Fruit fly (Drosophila melanogaster) whole organism, prepupa: ENCODE data around the gene mtg.

Experiments used
- CG10669 ChIP-seq: fragments of 200-800 bp; sonication (Bioruptor generic); optimal IDR thresholded peaks from 3 replicates; lab custom pipeline; 2018; ENCODE audit warnings: missing biosample characterization, mild to moderate bottlenecking, missing genetic modification characterization, moderate library complexity
- CG11294 ChIP-seq: fragments of 200-800 bp; sonication (Bioruptor generic); IDR thresholded peaks from 2 replicates; pipeline ENCODE4 v1.3.6; 2022; ENCODE audit warnings: missing biosample characterization, missing genetic modification characterization
- CG11762 ChIP-seq: fragments of 200-800 bp; sonication (Bioruptor generic); optimal IDR thresholded peaks from 3 replicates; lab custom pipeline; 2016; ENCODE audit warnings: missing biosample characterization, missing genetic modification characterization; ENCODE audit not compliant: insufficient read depth
- CG11902 ChIP-seq: fragments of 200-800 bp; sonication (Bioruptor generic); optimal IDR thresholded peaks from 3 replicates; lab custom pipeline; 2016; ENCODE audit warnings: missing biosample characterization, missing genetic modification characterization
- CG1621 ChIP-seq: fragments of 200-800 bp; sonication (Bioruptor generic); optimal IDR thresholded peaks from 3 replicates; lab custom pipeline; 2018; ENCODE audit warnings: missing biosample characterization, mild to moderate bottlenecking, missing genetic modification characterization
- CG16779 ChIP-seq: fragments of 200-800 bp; sonication (Bioruptor generic); optimal IDR thresholded peaks from 3 replicates; lab custom pipeline; 2017; ENCODE audit warnings: missing biosample characterization, mild to moderate bottlenecking, missing genetic modification characterization
- CG3032 ChIP-seq: fragments of 200-800 bp; optimal IDR thresholded peaks from 2 replicates; lab custom pipeline; 2019; ENCODE audit warnings: missing biosample characterization, mild to moderate bottlenecking, missing genetic modification characterization, moderate library complexity
- CG31627 ChIP-seq: fragments of 200-800 bp; sonication (Bioruptor generic); optimal IDR thresholded peaks from 3 replicates; lab custom pipeline; 2016; ENCODE audit warnings: missing biosample characterization, missing genetic modification characterization
- CG34406 ChIP-seq: fragments of 200-800 bp; sonication (Bioruptor generic); optimal IDR thresholded peaks from 3 replicates; lab custom pipeline; 2016; ENCODE audit warnings: missing biosample characterization, missing genetic modification characterization
- CG3919 ChIP-seq: fragments of 200-800 bp; sonication (Bioruptor generic); optimal IDR thresholded peaks from 3 replicates; lab custom pipeline; 2016; ENCODE audit warnings: missing biosample characterization, missing genetic modification characterization
- CG4318 ChIP-seq: fragments of 200-800 bp; sonication (Bioruptor generic); optimal IDR thresholded peaks from 3 replicates; lab custom pipeline; 2017; ENCODE audit warnings: missing biosample characterization, mild to moderate bottlenecking, missing genetic modification characterization
- CG6163 ChIP-seq: fragments of 200-800 bp; sonication (Bioruptor generic); IDR thresholded peaks from 3 replicates; pipeline ENCODE4 v1.3.6; 2022; ENCODE audit warnings: missing biosample characterization, missing genetic modification characterization
- CG6276 ChIP-seq: fragments of 200-800 bp; sonication (Bioruptor generic); optimal IDR thresholded peaks from 2 replicates; lab custom pipeline; 2017; ENCODE audit warnings: missing biosample characterization, mild to moderate bottlenecking, missing genetic modification characterization
- CG6792 ChIP-seq: fragments of 200-800 bp; sonication (Bioruptor generic); optimal IDR thresholded peaks from 3 replicates; lab custom pipeline; 2016; ENCODE audit warnings: missing biosample characterization, missing genetic modification characterization
- CG6808 ChIP-seq: fragments of 200-800 bp; sonication (Bioruptor generic); optimal IDR thresholded peaks from 3 replicates; lab custom pipeline; 2017; ENCODE audit warnings: missing biosample characterization, missing genetic modification characterization, mild to moderate bottlenecking, moderate library complexity, missing genetic modification reagents
- CG7368 ChIP-seq: fragments of 200-800 bp; sonication (Bioruptor generic); optimal IDR thresholded peaks from 3 replicates; lab custom pipeline; 2016; ENCODE audit warnings: missing biosample characterization, missing genetic modification characterization
- CG8119 ChIP-seq: fragments of 200-800 bp; sonication (Bioruptor generic); IDR thresholded peaks from 3 replicates; pipeline ENCODE4 v1.3.6; 2022; ENCODE audit warnings: missing biosample characterization, missing genetic modification characterization
- CG8319 ChIP-seq: fragments of 200-800 bp; sonication (Bioruptor generic); optimal IDR thresholded peaks from 3 replicates; lab custom pipeline; 2016; ENCODE audit warnings: missing biosample characterization, missing genetic modification characterization
- CG9139 ChIP-seq: fragments of 200-800 bp; sonication (Bioruptor generic); optimal IDR thresholded peaks from 3 replicates; lab custom pipeline; 2017; ENCODE audit warnings: missing biosample characterization, mild to moderate bottlenecking, missing genetic modification characterization
- Eip78C ChIP-seq: fragments of 200-800 bp; sonication (Bioruptor generic); peaks from one replicate; lab custom pipeline; 2016; ENCODE audit warnings: missing biosample characterization, missing genetic modification characterization
- Ets96B ChIP-seq: fragments of 200-800 bp; optimal IDR thresholded peaks from 2 replicates; lab custom pipeline; 2019; ENCODE audit warnings: missing biosample characterization, mild to moderate bottlenecking, missing genetic modification characterization, moderate library complexity
- Hr38 ChIP-seq: sonication (Bioruptor generic); optimal IDR thresholded peaks from 2 replicates; lab custom pipeline; 2016; ENCODE audit warnings: missing biosample characterization, missing genetic modification characterization
- Hr39 ChIP-seq: fragments of 200-800 bp; sonication (Bioruptor generic); optimal IDR thresholded peaks from 2 replicates; lab custom pipeline; 2016; ENCODE audit warnings: missing biosample characterization, missing genetic modification characterization
- Hr4 ChIP-seq: fragments of 200-800 bp; sonication (Bioruptor generic); optimal IDR thresholded peaks from 3 replicates; lab custom pipeline; 2016; ENCODE audit warnings: missing biosample characterization, missing genetic modification characterization
- Met ChIP-seq: fragments of 200-800 bp; sonication (Bioruptor generic); optimal IDR thresholded peaks from 3 replicates; lab custom pipeline; 2016; ENCODE audit warnings: missing biosample characterization, missing genetic modification characterization
- Smox ChIP-seq: fragments of 200-800 bp; sonication (Bioruptor generic); optimal IDR thresholded peaks from 3 replicates; lab custom pipeline; 2016; ENCODE audit warnings: missing biosample characterization, missing genetic modification characterization
- Sox102F ChIP-seq: fragments of 200-800 bp; sonication (Bioruptor generic); optimal IDR thresholded peaks from 2 replicates; lab custom pipeline; 2016; ENCODE audit warnings: missing biosample characterization, mild to moderate bottlenecking, missing genetic modification characterization
- Sox14 ChIP-seq: fragments of 200-800 bp; sonication (Bioruptor generic); optimal IDR thresholded peaks from 3 replicates; lab custom pipeline; 2016; ENCODE audit warnings: missing biosample characterization, missing genetic modification characterization
- Sox15 ChIP-seq: fragments of 200-800 bp; sonication (Bioruptor generic); optimal IDR thresholded peaks from 3 replicates; lab custom pipeline; 2016; ENCODE audit warnings: missing biosample characterization, missing genetic modification characterization
- acj6 ChIP-seq: fragments of 200-800 bp; sonication (Bioruptor generic); optimal IDR thresholded peaks from 3 replicates; lab custom pipeline; 2016; ENCODE audit warnings: missing biosample characterization, missing genetic modification characterization
- cyc ChIP-seq: fragments of 200-800 bp; sonication (Bioruptor generic); optimal IDR thresholded peaks from 3 replicates; lab custom pipeline; 2016; ENCODE audit warnings: missing biosample characterization, missing genetic modification characterization
- dsx ChIP-seq: fragments of 200-800 bp; optimal IDR thresholded peaks from 3 replicates; lab custom pipeline; 2019; ENCODE audit warnings: missing biosample characterization, mild to moderate bottlenecking, missing genetic modification characterization, moderate library complexity; ENCODE audit not compliant: poor library complexity, severe bottlenecking
- eg ChIP-seq: fragments of 200-800 bp; sonication (Bioruptor generic); IDR thresholded peaks from 3 replicates; pipeline ENCODE4 v1.3.6; 2022; ENCODE audit warnings: missing biosample characterization, missing genetic modification characterization
- esn ChIP-seq: fragments of 200-800 bp; sonication (Bioruptor generic); optimal IDR thresholded peaks from 2 replicates; lab custom pipeline; 2016; ENCODE audit warnings: missing biosample characterization, mild to moderate bottlenecking, missing genetic modification characterization, moderate library complexity
- fkh ChIP-seq: fragments of 200-800 bp; sonication (Bioruptor generic); optimal IDR thresholded peaks from 3 replicates; lab custom pipeline; 2017; ENCODE audit warnings: missing biosample characterization, mild to moderate bottlenecking, missing genetic modification characterization, moderate library complexity
- lz ChIP-seq: fragments of 200-800 bp; sonication (Bioruptor generic); optimal IDR thresholded peaks from 3 replicates; lab custom pipeline; 2016; ENCODE audit warnings: missing biosample characterization, missing genetic modification characterization
- pdm3 ChIP-seq: fragments of 200-800 bp; sonication (Bioruptor generic); optimal IDR thresholded peaks from 3 replicates; lab custom pipeline; 2016; ENCODE audit warnings: missing biosample characterization, missing genetic modification characterization
- salr ChIP-seq, 2 experiments: fragments of 200-800 bp; sonication (Bioruptor generic); optimal IDR thresholded peaks; 3 replicates each; lab custom pipeline; 2016 to 2018; ENCODE audit warnings: missing biosample characterization in 2 of 2, missing genetic modification characterization in 2 of 2, mild to moderate bottlenecking in 1 of 2
- ss ChIP-seq, 2 experiments: fragments of 200-800 bp; sonication (Bioruptor generic); optimal IDR thresholded peaks; 2 replicates in 1 of 2; 3 replicates in 1 of 2; lab custom pipeline; 2017 to 2018; ENCODE audit warnings: mild to moderate bottlenecking in 2 of 2, missing biosample characterization in 2 of 2, missing genetic modification characterization in 2 of 2, moderate library complexity in 1 of 2
- svp ChIP-seq: fragments of 200-800 bp; sonication (Bioruptor generic); peaks from one replicate; lab custom pipeline; 2016; ENCODE audit warnings: missing biosample characterization, missing genetic modification characterization
- topi ChIP-seq: fragments of 200-800 bp; sonication (Bioruptor generic); optimal IDR thresholded peaks from 3 replicates; lab custom pipeline; 2016; ENCODE audit warnings: missing biosample characterization, missing genetic modification characterization
- vri ChIP-seq: fragments of 200-800 bp; sonication (Bioruptor generic); optimal IDR thresholded peaks from 3 replicates; lab custom pipeline; 2016; ENCODE audit warnings: missing biosample characterization, mild to moderate bottlenecking, missing genetic modification characterization

Gene mtg

dm6 chr3R:8275031-8275430 lies 24.7 kb downstream of the mtg start:
- TF ChIP-seq dsx (GFP tag; lab: Kevin White, UChicago) (no peak), CG3032 (tag; lab: Kevin White, UChicago) (no peak), fkh (GFP tag; lab: Kevin White, UChicago) (no peak), cyc (GFP tag; lab: Kevin White, UChicago) (no peak), vri (no peak), Sox102F (GFP tag; lab: Kevin White, UChicago) (no peak), Sox14 (no peak), Hr4 (GFP tag; lab: Kevin White, UChicago) (no peak), CG34406 (no peak), CG16779 (tag; lab: Kevin White, UChicago) (no peak), CG9139 (GFP tag; lab: Kevin White, UChicago) (no peak), ss (GFP tag; optimal IDR thresholded peaks at IDR 0.05; lab: Kevin White, UChicago) (no peak), CG11902 (GFP tag; lab: Kevin White, UChicago) (no peak)

- no peak for TF ChIP-seq CG10669 (GFP tag; lab: Kevin White, UChicago)
- no peak for TF ChIP-seq esn
- TF ChIP-seq acj6 (GFP tag; lab: Kevin White, UChicago) = no peak
- no peak for TF ChIP-seq CG9139 (GFP tag; lab: Kevin White, UChicago)
- no peak for TF ChIP-seq salr (GFP tag; optimal IDR thresholded peaks at IDR 0.05; lab: Kevin White, UChicago)
- TF ChIP-seq lz (GFP tag; lab: Kevin White, UChicago) = no peak
- TF ChIP-seq CG6163 (GFP tag; lab: Robert Waterston, UW) = 0 out of 3 replicates have a peak, but pooled peaks have one; percentile 18
- TF ChIP-seq CG6808 (GFP tag; lab: Kevin White, UChicago) = no peak
- TF ChIP-seq CG1621 = no peak
- no peak for TF ChIP-seq CG8319 (GFP tag; lab: Kevin White, UChicago)
- TF ChIP-seq CG31627 (GFP tag; lab: Kevin White, UChicago) = no peak
- TF ChIP-seq ss (GFP tag; optimal IDR thresholded peaks at IDR 0.05; lab: Kevin White, UChicago) = peak in 1 of 2 experiments; percentile 5
- TF ChIP-seq CG11762 (GFP tag; lab: Kevin White, UChicago) = no peak
These were observed 27.4 kb downstream of the mtg start, which contains the start of gene ato for dm6 chr3R:8277494-8278293. TSS of gene ato (plus strand) at chr3R:8278052.

- TF ChIP-seq CG11762 (GFP tag; lab: Kevin White, UChicago) = no peak
- no peak for TF ChIP-seq Smox (GFP tag; lab: Kevin White, UChicago)
- no peak for TF ChIP-seq eg
- peak; percentile 38 for TF ChIP-seq Eip78C
- no peak for TF ChIP-seq topi (GFP tag; lab: Kevin White, UChicago)
- TF ChIP-seq CG1621 = no peak
- no peak for TF ChIP-seq CG11902 (GFP tag; lab: Kevin White, UChicago)
- TF ChIP-seq CG31627 (GFP tag; lab: Kevin White, UChicago) = no peak
- no peak for TF ChIP-seq CG7368 (GFP tag; lab: Kevin White, UChicago)
- TF ChIP-seq Ets96B (tag; lab: Kevin White, UChicago) = no peak
- TF ChIP-seq cyc (GFP tag; lab: Kevin White, UChicago) = no peak
- peak; percentile 93 for TF ChIP-seq svp (GFP tag; lab: Kevin White, UChicago)
- peak; percentile 16 for TF ChIP-seq esn
These were observed 29.7 kb downstream of the mtg start for dm6 chr3R:8279970-8280369.

dm6 chr3R:8282727-8283126 lies 32.4 kb downstream of the mtg start:
- peak; percentile 0 for TF ChIP-seq pdm3 (GFP tag; lab: Kevin White, UChicago)
- TF ChIP-seq CG8119 = no peak
- no peak for TF ChIP-seq CG1621
- TF ChIP-seq CG6163 (GFP tag; lab: Robert Waterston, UW) = no peak
- TF ChIP-seq CG4318 (GFP tag; lab: Kevin White, UChicago) = no peak
- no peak for TF ChIP-seq salr (GFP tag; optimal IDR thresholded peaks at IDR 0.05; lab: Kevin White, UChicago)
- no peak for TF ChIP-seq CG6808 (GFP tag; lab: Kevin White, UChicago)
- peak; percentile 27 for TF ChIP-seq lz (GFP tag; lab: Kevin White, UChicago)
- peak; percentile 55 for TF ChIP-seq Met (GFP tag; lab: Kevin White, UChicago)
- TF ChIP-seq ss (GFP tag; optimal IDR thresholded peaks at IDR 0.05; lab: Kevin White, UChicago) = no peak
- peak; percentile 4 for TF ChIP-seq CG6792 (GFP tag; lab: Kevin White, UChicago)
- no peak for TF ChIP-seq CG3919 (GFP tag; lab: Kevin White, UChicago)
- TF ChIP-seq CG11902 (GFP tag; lab: Kevin White, UChicago) = no peak
- TF ChIP-seq CG6276 = no peak
- no peak for TF ChIP-seq Hr38 (GFP tag; lab: Kevin White, UChicago)
- TF ChIP-seq cyc (GFP tag; lab: Kevin White, UChicago) = peak; percentile 19
- TF ChIP-seq Hr39 (GFP tag; lab: Kevin White, UChicago) = peak; percentile 54
- no peak for TF ChIP-seq CG8319 (GFP tag; lab: Kevin White, UChicago)
- TF ChIP-seq CG7368 (GFP tag; lab: Kevin White, UChicago) = no peak
- TF ChIP-seq Sox102F (GFP tag; lab: Kevin White, UChicago) = peak; percentile 59
- TF ChIP-seq Sox15 = no peak
- no peak for TF ChIP-seq CG11294 (GFP tag; lab: Robert Waterston, UW)
